Fruit fly (Drosophila melanogaster) whole organism, prepupa: ENCODE measurements around the gene Sprn.

Experiments used
- Hr39 ChIP-seq: fragments of 200-800 bp; sonication (Bioruptor generic); optimal IDR thresholded peaks from 2 replicates; lab custom pipeline; 2016; ENCODE audit warnings: missing biosample characterization, missing genetic modification characterization
- OdsH ChIP-seq: fragments of 200-800 bp; sonication (Bioruptor generic); optimal IDR thresholded peaks from 3 replicates; lab custom pipeline; 2016; ENCODE audit warnings: missing biosample characterization, missing genetic modification characterization

dm6 chr3L:11836575-11837077 lies 42.3 kb upstream of the Sprn start, which contains the start of gene CG43064:
- TF ChIP-seq Hr39 (GFP tag; lab: Kevin White, UChicago) (no peak), OdsH (GFP tag; lab: Kevin White, UChicago) (no peak)
